Fruit fly (Drosophila melanogaster) S2 (cell line): ENCODE data around the gene Gr63a.

Source experiments
- CG8478 ChIP-seq: fragments of >200 bp; optimal IDR thresholded peaks from 2 replicates; lab custom pipeline; 2018
- CTCF ChIP-seq, 2 experiments: fragments of >200 bp; optimal IDR thresholded peaks; 2 replicates each; lab custom pipeline; 2018

dm6 chr3L:3925487-3925886, 29.1 kb upstream of the Gr63a start:
- TF ChIP-seq CG8478 (lab: Kevin White, UChicago) (no peak), CTCF (optimal IDR thresholded peaks at IDR 0.05; lab: Kevin White, UChicago) (no peak)
